Fruit fly (Drosophila melanogaster) whole organism, adult: ENCODE results near the gene Flacc.

Source experiments
- CG12768 ChIP-seq: fragments of 200-800 bp; sonication (Bioruptor generic); optimal IDR thresholded peaks from 2 replicates; lab custom pipeline; 2017; ENCODE audit warnings: missing biosample characterization, missing genetic modification characterization, mild to moderate bottlenecking, moderate library complexity, missing genetic modification reagents
- CG14711 ChIP-seq: fragments of 200-800 bp; sonication (Bioruptor generic); optimal IDR thresholded peaks from 2 replicates; lab custom pipeline; 2018; ENCODE audit warnings: missing biosample characterization, mild to moderate bottlenecking, missing genetic modification characterization, moderate library complexity
- CG1620 ChIP-seq: fragments of 200-800 bp; sonication (Bioruptor generic); optimal IDR thresholded peaks from 2 replicates; lab custom pipeline; 2016; ENCODE audit warnings: missing biosample characterization, missing genetic modification characterization
- CG33017 ChIP-seq: fragments of 200-800 bp; sonication (Bioruptor generic); optimal IDR thresholded peaks from 2 replicates; lab custom pipeline; 2018; ENCODE audit warnings: missing biosample characterization, mild to moderate bottlenecking, missing genetic modification characterization, moderate library complexity
- CG5204 ChIP-seq: fragments of 200-800 bp; sonication (Bioruptor generic); optimal IDR thresholded peaks from 2 replicates; lab custom pipeline; 2016; ENCODE audit warnings: missing biosample characterization, missing genetic modification characterization
- CG7045 ChIP-seq: fragments of 200-800 bp; sonication (Bioruptor generic); optimal IDR thresholded peaks from 2 replicates; lab custom pipeline; 2017; ENCODE audit warnings: missing biosample characterization, mild to moderate bottlenecking, missing genetic modification characterization
- CG7101 ChIP-seq: fragments of 200-800 bp; sonication (Bioruptor generic); optimal IDR thresholded peaks from 2 replicates; lab custom pipeline; 2018; ENCODE audit warnings: missing biosample characterization, mild to moderate bottlenecking, missing genetic modification characterization, moderate library complexity
- Crg-1 ChIP-seq: fragments of 200-800 bp; sonication (Bioruptor generic); optimal IDR thresholded peaks from 2 replicates; lab custom pipeline; 2016; ENCODE audit warnings: missing biosample characterization, missing genetic modification characterization
- Hr96 ChIP-seq: fragments of 200-800 bp; sonication (Bioruptor generic); optimal IDR thresholded peaks from 2 replicates; lab custom pipeline; 2016; ENCODE audit warnings: missing biosample characterization, missing genetic modification characterization
- Mnt ChIP-seq: fragments of 200-800 bp; sonication (Bioruptor generic); optimal IDR thresholded peaks from 2 replicates; lab custom pipeline; 2016; ENCODE audit warnings: missing biosample characterization, mild to moderate bottlenecking, missing genetic modification characterization
- bab1 ChIP-seq: fragments of 200-800 bp; sonication (Bioruptor generic); optimal IDR thresholded peaks from 3 replicates; lab custom pipeline; 2019; ENCODE audit warnings: missing biosample characterization, mild to moderate bottlenecking, missing genetic modification characterization, moderate library complexity
- cic ChIP-seq: fragments of 200-800 bp; sonication (Bioruptor generic); optimal IDR thresholded peaks from 2 replicates; lab custom pipeline; 2017; ENCODE audit warnings: missing biosample characterization, mild to moderate bottlenecking, missing genetic modification characterization, moderate library complexity
- cnc ChIP-seq, 2 experiments: fragments of >200 bp; optimal IDR thresholded peaks; 2 replicates each; lab custom pipeline; 2017
- kay ChIP-seq: fragments of 200-800 bp; sonication (Bioruptor generic); peaks from one replicate; lab custom pipeline; 2016; ENCODE audit warnings: missing biosample characterization, missing genetic modification characterization, borderline replicate concordance
- ovo ChIP-seq: fragments of 200-800 bp; sonication (Bioruptor generic); optimal IDR thresholded peaks from 2 replicates; lab custom pipeline; 2016; ENCODE audit warnings: missing biosample characterization, missing genetic modification characterization
- pad ChIP-seq: fragments of 200-800 bp; sonication (Bioruptor generic); optimal IDR thresholded peaks from 3 replicates; lab custom pipeline; 2017; ENCODE audit warnings: missing biosample characterization, missing genetic modification characterization, mild to moderate bottlenecking, moderate library complexity, missing genetic modification reagents
- tj ChIP-seq: fragments of 200-800 bp; sonication (Bioruptor generic); optimal IDR thresholded peaks from 3 replicates; lab custom pipeline; 2017; ENCODE audit warnings: missing biosample characterization, mild to moderate bottlenecking, missing genetic modification characterization, moderate library complexity
- toe ChIP-seq: fragments of 200-800 bp; sonication (Bioruptor generic); optimal IDR thresholded peaks from 2 replicates; lab custom pipeline; 2016; ENCODE audit warnings: missing biosample characterization, missing genetic modification characterization

Flacc gene

dm6 chrX:18893433-18893832 lies at the start of gene Flacc:
Gene Flacc, minus strand, starts transcription at chrX:18893636.
- TF ChIP-seq bab1 (GFP tag; lab: Kevin White, UChicago) (peak; percentile 32), CG14711 (no peak)

- TF ChIP-seq CG12768 (GFP tag; lab: Kevin White, UChicago) (no peak), bab1 (GFP tag; lab: Kevin White, UChicago) (no peak), kay (GFP tag; lab: Kevin White, UChicago) (no peak), pad (GFP tag; lab: Kevin White, UChicago) (no peak), cic (GFP tag; lab: Kevin White, UChicago) (no peak), CG14711 (no peak), Hr96 (GFP tag; lab: Kevin White, UChicago) (no peak)
These were observed 49.2 kb upstream of the Flacc start for dm6 chrX:18942648-18943047.

- TF ChIP-seq CG14711: no peak
- TF ChIP-seq CG33017 (tag; lab: Kevin White, UChicago): no peak
- TF ChIP-seq Mnt (GFP tag; lab: Kevin White, UChicago): no peak
- no peak for TF ChIP-seq ovo (GFP tag; lab: Kevin White, UChicago)
- TF ChIP-seq CG5204 (GFP tag; lab: Kevin White, UChicago): no peak
- no peak for TF ChIP-seq bab1 (GFP tag; lab: Kevin White, UChicago)
- TF ChIP-seq cic (GFP tag; lab: Kevin White, UChicago): no peak
- TF ChIP-seq Crg-1 (GFP tag; lab: Kevin White, UChicago): no peak
- no peak for TF ChIP-seq kay (GFP tag; lab: Kevin White, UChicago)
- no peak for TF ChIP-seq CG7045 (GFP tag; lab: Kevin White, UChicago)
- TF ChIP-seq toe (GFP tag; lab: Kevin White, UChicago): no peak
- no peak for TF ChIP-seq CG12768 (GFP tag; lab: Kevin White, UChicago)
- no peak for TF ChIP-seq pad (GFP tag; lab: Kevin White, UChicago)
These were observed 48.5 kb upstream of the Flacc start for dm6 chrX:18941980-18942379.

dm6 chrX:18939429-18939828 lies 46.0 kb upstream of the Flacc start:
- TF ChIP-seq CG1620 (GFP tag; lab: Kevin White, UChicago): no peak
- TF ChIP-seq cnc (optimal IDR thresholded peaks at IDR 0.05; lab: Kevin White, UChicago): no peak

dm6 chrX:18938127-18938939 lies 44.9 kb upstream of the Flacc start:
- TF ChIP-seq CG5204 (GFP tag; lab: Kevin White, UChicago): no peak
- no peak for TF ChIP-seq CG7101
- TF ChIP-seq CG14711: no peak
- TF ChIP-seq kay (GFP tag; lab: Kevin White, UChicago): peak; percentile 45
- no peak for TF ChIP-seq pad (GFP tag; lab: Kevin White, UChicago)

dm6 chrX:18936606-18937005 lies 43.2 kb upstream of the Flacc start:
- TF ChIP-seq CG5204 (GFP tag; lab: Kevin White, UChicago): no peak
- no peak for TF ChIP-seq tj (GFP tag; lab: Kevin White, UChicago)
- TF ChIP-seq Hr96 (GFP tag; lab: Kevin White, UChicago): no peak
- TF ChIP-seq CG1620 (GFP tag; lab: Kevin White, UChicago): no peak
- TF ChIP-seq CG33017 (tag; lab: Kevin White, UChicago): no peak
- TF ChIP-seq toe (GFP tag; lab: Kevin White, UChicago): no peak
- no peak for TF ChIP-seq CG14711
- no peak for TF ChIP-seq CG7101
- TF ChIP-seq cnc (optimal IDR thresholded peaks at IDR 0.05; lab: Kevin White, UChicago): no peak
- TF ChIP-seq ovo (GFP tag; lab: Kevin White, UChicago): no peak

- TF ChIP-seq pad (GFP tag; lab: Kevin White, UChicago): no peak
- TF ChIP-seq CG7045 (GFP tag; lab: Kevin White, UChicago): no peak
These were observed 41.4 kb upstream of the Flacc start for dm6 chrX:18934859-18935258.

dm6 chrX:18933442-18933841 lies 40.0 kb upstream of the Flacc start:
- no peak for TF ChIP-seq cic (GFP tag; lab: Kevin White, UChicago)
- TF ChIP-seq CG7101: no peak
- no peak for TF ChIP-seq kay (GFP tag; lab: Kevin White, UChicago)
- TF ChIP-seq toe (GFP tag; lab: Kevin White, UChicago): no peak
- no peak for TF ChIP-seq pad (GFP tag; lab: Kevin White, UChicago)
- TF ChIP-seq CG12768 (GFP tag; lab: Kevin White, UChicago): no peak
- no peak for TF ChIP-seq tj (GFP tag; lab: Kevin White, UChicago)
- TF ChIP-seq Crg-1 (GFP tag; lab: Kevin White, UChicago): no peak
- TF ChIP-seq Mnt (GFP tag; lab: Kevin White, UChicago): no peak
